Worm (Caenorhabditis elegans): ENCODE data around the gene tsp-8.

The tsp-8 gene

DNA sequence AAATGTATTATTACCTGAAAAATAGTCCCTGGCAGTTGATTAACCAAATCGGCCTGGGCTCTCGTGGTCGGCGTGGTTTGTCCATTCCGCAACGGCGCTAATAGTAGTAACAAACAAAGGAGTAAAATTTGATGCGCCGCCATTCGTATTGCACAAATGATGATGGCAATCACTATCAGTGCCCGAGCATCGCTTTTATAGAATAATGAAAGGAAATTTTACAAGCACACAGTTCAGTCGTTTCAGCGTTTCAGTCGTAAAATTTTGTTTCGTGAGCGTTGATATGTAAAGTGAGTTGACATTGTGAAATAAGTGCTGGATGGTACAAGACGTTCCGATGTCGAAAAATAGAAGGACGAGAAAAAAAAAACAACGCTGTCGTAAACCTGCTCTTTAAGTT lies 42.4 kb upstream of the tsp-8 start, which contains the start of gene Y16B4A.2:
Y16B4A.2 (minus strand) TSS at position 170 of the 400 bp plus-strand sequence.
- TF ChIP-seq fos-1 (tag; optimal IDR thresholded peaks at IDR 0.05) (peak; percentile 38), nhr-10 (tag; optimal IDR thresholded peaks at IDR 0.05) (no peak)

DNA sequence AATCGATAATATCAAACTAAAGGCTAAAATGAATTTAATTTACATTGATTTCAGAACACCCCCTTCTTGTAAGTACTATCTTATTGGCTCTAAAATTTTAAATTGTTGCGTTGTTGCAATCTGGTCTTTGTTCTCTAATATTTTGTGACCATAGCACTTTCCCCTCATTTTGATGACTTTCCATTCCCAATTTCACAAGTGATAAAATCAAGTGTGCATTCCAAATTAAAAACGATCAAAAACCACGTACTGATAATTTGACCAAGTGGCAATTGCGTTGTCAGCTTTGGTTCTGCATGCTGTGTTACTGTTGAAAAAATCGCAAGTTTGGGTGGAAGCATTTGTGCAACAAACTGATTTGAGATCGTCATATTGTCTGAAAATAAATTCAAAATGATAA lies 41.0 kb upstream of the tsp-8 start:
- TF ChIP-seq ama-1 (optimal IDR thresholded peaks at IDR 0.05) (no peak), sma-9 (GFP tag; optimal IDR thresholded peaks at IDR 0.05) (peak; percentile 43), sma-9 (tag; optimal IDR thresholded peaks at IDR 0.05) (no peak), fos-1 (tag; optimal IDR thresholded peaks at IDR 0.05) (peak; percentile 54)

DNA sequence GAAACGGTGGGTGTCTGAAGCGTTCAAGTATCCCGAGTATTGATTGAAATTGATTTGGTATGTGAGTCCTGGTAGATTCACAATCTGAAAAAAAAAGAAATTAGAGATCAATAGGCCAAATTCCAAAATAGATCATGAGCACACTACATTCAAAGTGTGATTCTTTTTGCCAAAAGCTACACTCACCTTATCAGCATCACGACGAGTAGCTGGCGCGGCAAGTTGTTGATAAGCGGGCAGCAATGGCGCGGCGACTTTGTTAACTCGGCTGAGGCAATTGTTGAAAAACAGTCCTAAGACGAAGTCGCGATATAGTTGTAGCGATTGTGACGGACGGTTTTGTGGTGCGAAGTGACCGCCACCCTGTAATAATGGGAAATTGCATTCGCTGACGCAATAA lies 39.7 kb upstream of the tsp-8 start:
- TF ChIP-seq nhr-77 (tag; optimal IDR thresholded peaks at IDR 0.05) (no peak), alr-1 (tag; optimal IDR thresholded peaks at IDR 0.05) (no peak), fos-1 (tag; optimal IDR thresholded peaks at IDR 0.05) (peak; percentile 58), sma-9 (GFP tag; optimal IDR thresholded peaks at IDR 0.05) (peak; percentile 34), sma-9 (tag; optimal IDR thresholded peaks at IDR 0.05) (no peak), unc-39 (tag; optimal IDR thresholded peaks at IDR 0.05) (no peak), sma-3 (GFP tag; optimal IDR thresholded peaks at IDR 0.05) (no peak)

DNA sequence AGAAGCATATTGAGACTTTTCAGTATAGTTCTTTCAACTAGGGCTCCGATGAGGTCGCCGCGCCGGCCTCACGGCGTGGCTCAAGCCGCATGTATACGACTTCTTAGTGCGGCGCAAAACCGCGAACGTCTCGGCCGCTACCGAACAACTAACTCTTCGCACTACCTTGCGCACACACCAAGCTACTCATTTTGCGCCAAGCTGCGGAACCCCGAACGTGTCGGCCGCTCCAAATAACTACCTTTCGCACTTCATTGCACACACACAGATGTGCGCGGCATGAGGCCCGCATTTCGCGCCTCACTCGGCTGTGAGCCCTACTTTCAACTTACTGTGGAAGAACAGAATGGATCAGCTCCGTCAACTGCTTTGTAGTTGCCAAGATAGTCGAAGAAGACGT lies 38.5 kb upstream of the tsp-8 start:
- TF ChIP-seq nhr-12 (tag; optimal IDR thresholded peaks at IDR 0.05) (no peak), elt-1 (tag; optimal IDR thresholded peaks at IDR 0.05) (no peak), dmd-4 (tag; optimal IDR thresholded peaks at IDR 0.05) (no peak), sma-3 (GFP tag; optimal IDR thresholded peaks at IDR 0.05) (no peak), zag-1 (tag; optimal IDR thresholded peaks at IDR 0.05) (no peak), lin-11 (tag; optimal IDR thresholded peaks at IDR 0.05) (no peak), lin-13 (GFP tag; optimal IDR thresholded peaks at IDR 0.05) (no peak), F13H6.1 (tag; optimal IDR thresholded peaks at IDR 0.05) (no peak), blmp-1 (tag; optimal IDR thresholded peaks at IDR 0.05; ENCODE audit: insufficient read depth) (no peak), unc-39 (tag; optimal IDR thresholded peaks at IDR 0.05) (no peak), fos-1 (tag; optimal IDR thresholded peaks at IDR 0.05) (no peak)

DNA sequence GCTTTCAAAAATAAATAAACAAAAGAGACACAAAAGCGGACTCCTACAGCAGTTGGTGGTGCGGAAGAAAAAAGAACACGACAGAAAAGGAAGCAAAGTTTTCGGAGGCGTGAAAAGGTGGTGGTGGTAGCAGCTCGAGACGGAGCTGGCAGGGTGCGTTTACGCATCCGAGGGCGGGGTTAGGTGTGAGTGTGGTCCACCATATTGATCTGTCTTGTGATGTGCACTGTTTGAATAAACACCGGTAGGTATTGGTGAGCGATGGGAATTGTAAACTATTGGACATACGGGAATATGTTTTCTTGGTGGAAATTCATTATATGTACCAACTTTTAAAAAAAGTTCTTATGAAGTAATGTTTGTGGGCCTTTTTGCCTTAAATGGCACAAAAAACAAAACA lies 31.7 kb upstream of the tsp-8 start, which contains the start of gene C05G5.5:
C05G5.5 (minus strand) TSS at position 101 of the 400 bp plus-strand sequence.
- TF ChIP-seq ceh-82 (tag; optimal IDR thresholded peaks at IDR 0.05) (no peak), dmd-4 (tag; optimal IDR thresholded peaks at IDR 0.05) (no peak), alr-1 (tag; optimal IDR thresholded peaks at IDR 0.05) (no peak), lin-13 (GFP tag; optimal IDR thresholded peaks at IDR 0.05) (no peak), mbf-1 (tag; optimal IDR thresholded peaks at IDR 0.05) (no peak), nhr-237 (tag; optimal IDR thresholded peaks at IDR 0.05) (no peak), nhr-12 (tag; optimal IDR thresholded peaks at IDR 0.05) (no peak), blmp-1 (tag; optimal IDR thresholded peaks at IDR 0.05; ENCODE audit: insufficient read depth) (no peak), ama-1 (optimal IDR thresholded peaks at IDR 0.05) (no peak), gmeb-1 (tag; optimal IDR thresholded peaks at IDR 0.05) (no peak), Y55F3AM.14 (GFP tag; optimal IDR thresholded peaks at IDR 0.05) (no peak), sma-9 (GFP tag; optimal IDR thresholded peaks at IDR 0.05) (no peak), sma-9 (tag; optimal IDR thresholded peaks at IDR 0.05) (no peak), nhr-77 (tag; optimal IDR thresholded peaks at IDR 0.05) (no peak), elt-3 (tag; optimal IDR thresholded peaks at IDR 0.05) (no peak), snpc-4 (tag; optimal IDR thresholded peaks at IDR 0.05) (no peak), zag-1 (tag; optimal IDR thresholded peaks at IDR 0.05) (no peak), ceh-16 (tag; optimal IDR thresholded peaks at IDR 0.05) (no peak), lsy-2 (tag; optimal IDR thresholded peaks at IDR 0.05) (no peak)

DNA sequence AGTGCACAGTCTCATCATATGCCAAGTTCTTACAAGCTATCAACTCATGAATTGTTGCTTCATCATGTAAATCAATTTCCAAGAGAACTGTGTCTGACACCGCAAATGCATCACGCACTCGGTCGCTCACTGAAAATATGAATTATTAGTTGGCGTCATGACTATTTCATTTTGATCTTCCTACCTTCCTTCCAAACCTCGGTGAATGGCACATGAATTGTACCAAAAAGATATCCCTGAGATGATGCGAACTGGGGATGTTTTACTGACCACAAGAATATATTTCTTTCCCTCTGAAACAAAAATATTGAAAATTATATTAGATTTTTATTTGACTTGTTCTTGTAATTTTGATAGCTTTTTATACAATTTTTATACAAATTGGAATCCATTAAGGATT lies 30.9 kb upstream of the tsp-8 start:
- no peak for TF ChIP-seq nhr-10 (tag; optimal IDR thresholded peaks at IDR 0.05)
- TF ChIP-seq ceh-82 (tag; optimal IDR thresholded peaks at IDR 0.05), result no peak
- no peak for TF ChIP-seq ZK546.5 (tag; optimal IDR thresholded peaks at IDR 0.05)
- no peak for TF ChIP-seq lin-13 (GFP tag; optimal IDR thresholded peaks at IDR 0.05)
- TF ChIP-seq unc-39 (tag; optimal IDR thresholded peaks at IDR 0.05), result no peak
- TF ChIP-seq ztf-11 (tag; optimal IDR thresholded peaks at IDR 0.05), result no peak
- no peak for TF ChIP-seq nhr-21 (tag; optimal IDR thresholded peaks at IDR 0.05)
- TF ChIP-seq nhr-11 (tag; optimal IDR thresholded peaks at IDR 0.05), result no peak
- no peak for TF ChIP-seq ama-1 (optimal IDR thresholded peaks at IDR 0.05)
- no peak for TF ChIP-seq nhr-129 (tag; optimal IDR thresholded peaks at IDR 0.05)
- no peak for TF ChIP-seq lsy-2 (tag; optimal IDR thresholded peaks at IDR 0.05)
- no peak for TF ChIP-seq snpc-4 (tag; optimal IDR thresholded peaks at IDR 0.05)
- TF ChIP-seq unc-55 (GFP tag; optimal IDR thresholded peaks at IDR 0.05), result no peak
- TF ChIP-seq nhr-237 (tag; optimal IDR thresholded peaks at IDR 0.05), result no peak
- TF ChIP-seq alr-1 (tag; optimal IDR thresholded peaks at IDR 0.05), result no peak
- no peak for TF ChIP-seq mbf-1 (tag; optimal IDR thresholded peaks at IDR 0.05)

All from whole organism, L2 larva.